Fruit fly (Drosophila melanogaster) whole organism, wandering third instar larva: ENCODE data around the gene mtSSB.

Source experiments
- Abd-B ChIP-seq: fragments of >200 bp; optimal IDR thresholded peaks from 2 replicates; lab custom pipeline; 2017; ENCODE audit warnings: missing biosample characterization, missing genetic modification characterization
- CG32264 ChIP-seq: fragments of 200-800 bp; sonication (Bioruptor generic); optimal IDR thresholded peaks from 2 replicates; lab custom pipeline; 2016; ENCODE audit warnings: missing biosample characterization, missing genetic modification characterization
- CG9705 ChIP-seq: fragments of 200-800 bp; sonication (Bioruptor generic); optimal IDR thresholded peaks from 2 replicates; lab custom pipeline; 2018; ENCODE audit warnings: missing biosample characterization, mild to moderate bottlenecking, missing genetic modification characterization
- CrebA ChIP-seq: fragments of 200-800 bp; sonication (Bioruptor generic); optimal IDR thresholded peaks from 2 replicates; lab custom pipeline; 2016; ENCODE audit warnings: missing biosample characterization, mild to moderate bottlenecking, missing genetic modification characterization, borderline replicate concordance
- Dfd ChIP-seq: fragments of >200 bp; optimal IDR thresholded peaks from 2 replicates; lab custom pipeline; 2017; ENCODE audit warnings: missing biosample characterization, missing genetic modification characterization
- Dif ChIP-seq: fragments of 200-275, 200-300 bp; sonication (Bioruptor generic); optimal IDR thresholded peaks from 2 replicates; lab custom pipeline; 2018; ENCODE audit warnings: missing biosample characterization, missing genetic modification characterization; ENCODE audit not compliant: partially characterized antibody
- GATAd ChIP-seq: sonication (Bioruptor generic); optimal IDR thresholded peaks from 2 replicates; lab custom pipeline; 2016; ENCODE audit warnings: missing biosample characterization, missing genetic modification characterization
- HLH106 ChIP-seq: fragments of 200-800 bp; optimal IDR thresholded peaks from 3 replicates; lab custom pipeline; 2019; ENCODE audit warnings: missing biosample characterization, mild to moderate bottlenecking, missing genetic modification characterization, moderate library complexity
- Hnf4 ChIP-seq: fragments of 200-800 bp; sonication (Bioruptor generic); optimal IDR thresholded peaks from 2 replicates; lab custom pipeline; 2016; ENCODE audit warnings: missing biosample characterization, mild to moderate bottlenecking, missing genetic modification characterization
- Hr78 ChIP-seq: fragments of >200 bp; optimal IDR thresholded peaks from 2 replicates; lab custom pipeline; 2017; ENCODE audit warnings: missing biosample characterization, missing genetic modification characterization
- Hr83 ChIP-seq: fragments of 200-300 bp; sonication (Bioruptor generic); optimal IDR thresholded peaks from 2 replicates; lab custom pipeline; 2016; ENCODE audit warnings: missing biosample characterization, mild to moderate bottlenecking, missing genetic modification characterization, moderate library complexity; ENCODE audit not compliant: poor library complexity, severe bottlenecking
- Jra ChIP-seq: sonication (Bioruptor generic); optimal IDR thresholded peaks from 2 replicates; lab custom pipeline; 2016; ENCODE audit warnings: missing biosample characterization, missing genetic modification characterization
- Mio ChIP-seq: sonication (Bioruptor generic); optimal IDR thresholded peaks from 2 replicates; lab custom pipeline; 2016; ENCODE audit warnings: missing biosample characterization, missing genetic modification characterization
- Myc ChIP-seq: fragments of >200 bp; optimal IDR thresholded peaks from 2 replicates; lab custom pipeline; 2017
- N ChIP-seq: fragments of >200 bp; optimal IDR thresholded peaks from 2 replicates; lab custom pipeline; 2018; ENCODE audit warnings: missing biosample characterization, missing external identifiers, missing genetic modification characterization
- OdsH ChIP-seq: fragments of 200-800 bp; sonication (Bioruptor generic); optimal IDR thresholded peaks from 2 replicates; lab custom pipeline; 2016; ENCODE audit warnings: missing biosample characterization, mild to moderate bottlenecking, missing genetic modification characterization
- Rel ChIP-seq, 2 experiments: fragments of 200-800 bp; sonication (Bioruptor generic) in 1 of 2; optimal IDR thresholded peaks; 2 replicates in 1 of 2; 3 replicates in 1 of 2; lab custom pipeline; 2016 to 2019; ENCODE audit warnings: mild to moderate bottlenecking in 2 of 2, missing biosample characterization in 2 of 2, missing genetic modification characterization in 2 of 2, moderate library complexity in 1 of 2
- Sp1 ChIP-seq: fragments of 200-800 bp; sonication (Bioruptor generic); optimal IDR thresholded peaks from 3 replicates; lab custom pipeline; 2019; ENCODE audit warnings: missing biosample characterization, mild to moderate bottlenecking, missing genetic modification characterization, moderate library complexity
- Vsx2 ChIP-seq: fragments of 200-300, 225-300 bp; sonication (Bioruptor generic); optimal IDR thresholded peaks from 2 replicates; lab custom pipeline; 2018; ENCODE audit warnings: missing biosample characterization, missing genetic modification characterization; ENCODE audit not compliant: partially characterized antibody
- br ChIP-seq: fragments of 200-800 bp; sonication (Bioruptor generic); optimal IDR thresholded peaks from 2 replicates; lab custom pipeline; 2016; ENCODE audit warnings: missing biosample characterization, missing genetic modification characterization
- brk ChIP-seq: fragments of 200-800 bp; sonication (Bioruptor generic); optimal IDR thresholded peaks from 2 replicates; lab custom pipeline; 2016; ENCODE audit warnings: missing biosample characterization, mild to moderate bottlenecking, missing genetic modification characterization
- dl ChIP-seq, 2 experiments: fragments of 175-275, 200-275 bp in 1 of 2; fragments of 200-275 bp in 1 of 2; sonication (Bioruptor generic); optimal IDR thresholded peaks; lab custom pipeline; 2018; ENCODE audit warnings: mild to moderate bottlenecking in 2 of 2, missing biosample characterization in 2 of 2, missing genetic modification characterization in 2 of 2, moderate library complexity in 2 of 2; ENCODE audit not compliant: partially characterized antibody in 2 of 2, insufficient read depth in 1 of 2
- dmrt93B ChIP-seq: fragments of 200-800 bp; sonication (Bioruptor generic); optimal IDR thresholded peaks from 2 replicates; lab custom pipeline; 2018; ENCODE audit warnings: missing biosample characterization, mild to moderate bottlenecking, missing genetic modification characterization
- dsf ChIP-seq: sonication (Bioruptor generic); optimal IDR thresholded peaks from 2 replicates; lab custom pipeline; 2016; ENCODE audit warnings: missing biosample characterization, missing genetic modification characterization, borderline replicate concordance
- ey ChIP-seq: fragments of 200-800 bp; sonication (Bioruptor generic); optimal IDR thresholded peaks from 2 replicates; lab custom pipeline; 2016; ENCODE audit warnings: missing biosample characterization, missing genetic modification characterization
- foxo ChIP-seq, 2 experiments: fragments of 200-800 bp; sonication (Bioruptor generic); optimal IDR thresholded peaks; 2 replicates in 1 of 2; 3 replicates in 1 of 2; lab custom pipeline; 2016 to 2017; ENCODE audit warnings: missing biosample characterization in 2 of 2, missing genetic modification characterization in 2 of 2
- fru ChIP-seq: fragments of 200-800 bp; sonication (Bioruptor generic); optimal IDR thresholded peaks from 3 replicates; lab custom pipeline; 2016; ENCODE audit warnings: missing biosample characterization, mild to moderate bottlenecking, missing genetic modification characterization
- h ChIP-seq: fragments of 200-800 bp; sonication (Bioruptor generic); optimal IDR thresholded peaks from 3 replicates; lab custom pipeline; 2016; ENCODE audit warnings: missing biosample characterization, mild to moderate bottlenecking, missing genetic modification characterization
- jim ChIP-seq: fragments of 175-275, 200-325 bp; sonication (Bioruptor generic); optimal IDR thresholded peaks from 2 replicates; lab custom pipeline; 2016; ENCODE audit warnings: missing biosample characterization, mild to moderate bottlenecking, missing genetic modification characterization
- lola ChIP-seq: fragments of >200 bp; optimal IDR thresholded peaks from 2 replicates; lab custom pipeline; 2017; ENCODE audit warnings: missing biosample characterization, missing genetic modification characterization
- psq ChIP-seq: fragments of 200-800 bp; sonication (Bioruptor generic); optimal IDR thresholded peaks from 3 replicates; lab custom pipeline; 2017; ENCODE audit warnings: missing biosample characterization, mild to moderate bottlenecking, missing genetic modification characterization, moderate library complexity
- rgr ChIP-seq: fragments of 200-800 bp; sonication (Bioruptor generic); optimal IDR thresholded peaks from 3 replicates; lab custom pipeline; 2016; ENCODE audit warnings: missing biosample characterization, mild to moderate bottlenecking, missing genetic modification characterization
- sage ChIP-seq: fragments of 200-800 bp; sonication (Bioruptor generic); optimal IDR thresholded peaks from 2 replicates; lab custom pipeline; 2016; ENCODE audit warnings: missing biosample characterization, mild to moderate bottlenecking, missing genetic modification characterization
- sv ChIP-seq: fragments of 200-800 bp; sonication (Bioruptor generic); optimal IDR thresholded peaks from 3 replicates; lab custom pipeline; 2016; ENCODE audit warnings: missing biosample characterization, missing genetic modification characterization
- tai ChIP-seq: sonication (Bioruptor generic); optimal IDR thresholded peaks from 2 replicates; lab custom pipeline; 2016; ENCODE audit warnings: missing biosample characterization, missing genetic modification characterization
- usp ChIP-seq: fragments of >200 bp; optimal IDR thresholded peaks from 2 replicates; lab custom pipeline; 2017; ENCODE audit warnings: missing biosample characterization, missing genetic modification characterization
- woc ChIP-seq: sonication (Bioruptor generic); optimal IDR thresholded peaks from 2 replicates; lab custom pipeline; 2016; ENCODE audit warnings: missing biosample characterization, mild to moderate bottlenecking, missing genetic modification characterization

mtSSB gene

DNA sequence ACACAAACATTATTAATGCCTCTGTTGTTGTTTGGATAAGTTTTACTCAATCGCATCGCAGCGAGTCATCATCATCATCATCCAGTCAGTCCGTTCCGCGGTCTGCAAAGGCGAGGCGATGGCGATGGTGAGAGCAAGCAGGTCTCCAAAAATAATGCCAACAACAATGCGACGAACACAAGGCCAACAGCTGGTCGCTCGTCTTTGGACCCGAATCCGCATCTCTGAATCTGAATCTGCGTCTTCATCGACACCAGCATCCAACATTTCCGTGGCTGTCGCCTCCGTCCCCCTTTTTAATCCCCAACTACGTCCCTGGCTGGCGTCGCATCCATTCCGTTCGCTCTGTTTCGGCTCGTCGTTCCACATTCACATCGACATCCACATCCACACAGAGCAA is 29.2 kb upstream of the mtSSB start:
- TF ChIP-seq fru (GFP tag; lab: Kevin White, UChicago) (no peak), woc (GFP tag; lab: Kevin White, UChicago) (no peak), jim (no peak), lola (GFP tag; lab: Kevin White, UChicago) (no peak), sage (GFP tag; lab: Kevin White, UChicago) (no peak), tai (no peak), usp (no peak), Dif (GFP tag; lab: Kevin White, UChicago) (peak; percentile 51), Vsx2 (GFP tag; lab: Kevin White, UChicago) (no peak), Jra (GFP tag; lab: Kevin White, UChicago) (no peak), Myc (lab: Kevin White, UChicago) (no peak), ey (GFP tag; lab: Kevin White, UChicago) (no peak), dsf (no peak), Sp1 (GFP tag; lab: Kevin White, UChicago) (no peak), Rel (GFP tag; optimal IDR thresholded peaks at IDR 0.05; lab: Kevin White, UChicago) (no peak), Rel (tag; optimal IDR thresholded peaks at IDR 0.05; lab: Kevin White, UChicago) (peak; percentile 4), Hnf4 (GFP tag; lab: Kevin White, UChicago) (peak; percentile 43), CrebA (GFP tag; lab: Kevin White, UChicago) (no peak), rgr (GFP tag; lab: Kevin White, UChicago) (peak; percentile 9), Abd-B (GFP tag; lab: Kevin White, UChicago) (no peak), Hr78 (GFP tag; lab: Kevin White, UChicago) (no peak), psq (GFP tag; lab: Kevin White, UChicago) (peak; percentile 40), dmrt93B (GFP tag; lab: Kevin White, UChicago) (no peak), Dfd (GFP tag; lab: Kevin White, UChicago) (no peak), Hr83 (no peak), OdsH (GFP tag; lab: Kevin White, UChicago) (no peak), dl (GFP tag; optimal IDR thresholded peaks at IDR 0.05; lab: Kevin White, UChicago; ENCODE audit: insufficient read depth in 1 of 2, partially characterized antibody in 2 of 2) (peak in 1 of 2 experiments; percentile 30)
- TF ChIP-seq, all 38 proteins: peak for 6

DNA sequence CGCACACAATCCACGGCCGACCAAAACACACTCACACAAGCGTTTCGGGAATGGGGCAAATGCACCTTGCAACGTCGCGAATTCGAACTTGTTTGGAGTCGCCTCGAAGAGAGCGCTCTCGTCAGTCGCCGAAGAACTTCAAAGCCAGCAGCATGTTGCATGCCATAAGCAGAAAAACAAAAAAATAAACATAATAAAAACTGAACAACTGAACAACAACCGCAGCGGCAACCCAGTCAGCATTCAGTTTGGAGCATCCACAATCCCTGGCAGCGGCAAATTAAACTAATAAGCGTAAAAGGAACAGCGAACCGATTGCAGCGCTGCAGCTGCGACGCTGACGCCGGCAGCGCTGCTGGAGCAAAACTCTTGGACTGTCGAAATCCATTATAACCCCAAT is 27.5 kb upstream of the mtSSB start:
- TF ChIP-seq Dif (GFP tag; lab: Kevin White, UChicago) (peak; percentile 45), brk (GFP tag; lab: Kevin White, UChicago) (peak; percentile 13), Myc (lab: Kevin White, UChicago) (no peak), Jra (GFP tag; lab: Kevin White, UChicago) (peak; percentile 20), Rel (GFP tag; optimal IDR thresholded peaks at IDR 0.05; lab: Kevin White, UChicago) (peak; percentile 7), Rel (tag; optimal IDR thresholded peaks at IDR 0.05; lab: Kevin White, UChicago) (no peak), psq (GFP tag; lab: Kevin White, UChicago) (peak; percentile 15), CrebA (GFP tag; lab: Kevin White, UChicago) (peak; percentile 44), GATAd (GFP tag; lab: Kevin White, UChicago) (no peak)

DNA sequence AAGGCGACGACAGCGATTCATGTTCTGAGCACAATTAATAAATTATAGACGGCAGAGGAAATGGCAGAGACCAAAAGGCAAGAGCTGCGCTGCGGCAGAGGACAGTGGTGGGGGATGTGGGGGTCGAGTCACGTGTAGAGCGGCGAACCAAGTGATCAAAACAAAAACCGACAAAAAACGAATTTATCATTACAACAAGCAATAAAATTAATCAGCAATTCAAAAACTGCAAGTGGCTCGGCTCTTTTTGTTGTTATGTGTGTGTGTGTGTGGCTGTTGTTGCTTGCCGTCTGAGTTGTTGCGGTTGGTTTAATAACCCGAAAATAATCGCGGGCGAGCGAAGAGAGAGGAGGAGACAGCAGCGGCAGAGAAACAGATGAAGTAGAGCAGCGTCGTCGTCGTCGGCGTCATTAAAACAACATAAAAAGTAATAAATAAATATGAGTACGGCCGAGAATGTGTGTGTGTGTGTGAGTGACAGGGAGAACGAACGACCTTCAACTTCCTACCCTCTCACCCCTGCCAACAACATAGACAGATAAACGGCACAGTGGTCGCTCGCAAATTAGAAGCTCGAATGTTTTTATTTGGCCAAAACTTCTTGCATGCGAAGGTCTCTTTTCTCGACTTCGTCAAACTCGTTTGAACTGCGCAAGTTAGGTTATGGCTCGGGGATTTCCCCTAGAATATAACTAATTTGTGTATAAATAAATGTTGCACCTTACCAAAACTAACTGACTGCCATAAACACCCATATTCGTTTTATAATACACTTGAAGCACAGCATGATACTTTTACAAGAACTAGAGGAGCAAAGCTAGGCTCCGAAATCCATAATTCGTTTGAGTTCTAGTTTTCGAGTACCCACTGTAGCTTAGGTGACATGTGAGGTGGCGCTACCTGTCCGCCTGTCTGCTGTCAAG is 26.6 kb upstream of the mtSSB start:
- TF ChIP-seq Mio (GFP tag; lab: Kevin White, UChicago) = no peak
- TF ChIP-seq HLH106 (tag; lab: Kevin White, UChicago) = peak; percentile 66
- TF ChIP-seq h (GFP tag; lab: Kevin White, UChicago) = peak; percentile 73
- TF ChIP-seq Abd-B (GFP tag; lab: Kevin White, UChicago) = no peak
- TF ChIP-seq brk (GFP tag; lab: Kevin White, UChicago) = peak; percentile 41
- peak; percentile 78 for TF ChIP-seq fru (GFP tag; lab: Kevin White, UChicago)
- TF ChIP-seq sv (GFP tag; lab: Kevin White, UChicago) = peak; percentile 74
- TF ChIP-seq psq (GFP tag; lab: Kevin White, UChicago) = peak; percentile 99
- no peak for TF ChIP-seq Hnf4 (GFP tag; lab: Kevin White, UChicago)
- TF ChIP-seq Myc (lab: Kevin White, UChicago) = no peak
- TF ChIP-seq sage (GFP tag; lab: Kevin White, UChicago) = no peak
- TF ChIP-seq Dif (GFP tag; lab: Kevin White, UChicago) = no peak
- peak; percentile 76 for TF ChIP-seq ey (GFP tag; lab: Kevin White, UChicago)
- TF ChIP-seq usp = no peak
- peak; percentile 51 for TF ChIP-seq Rel (GFP tag; optimal IDR thresholded peaks at IDR 0.05; lab: Kevin White, UChicago)
- TF ChIP-seq Rel (tag; optimal IDR thresholded peaks at IDR 0.05; lab: Kevin White, UChicago) = peak; percentile 64
- peak; percentile 57 for TF ChIP-seq rgr (GFP tag; lab: Kevin White, UChicago)
- TF ChIP-seq OdsH (GFP tag; lab: Kevin White, UChicago) = peak; percentile 58
- peak; percentile 43 for TF ChIP-seq Sp1 (GFP tag; lab: Kevin White, UChicago)
- no peak for TF ChIP-seq Jra (GFP tag; lab: Kevin White, UChicago)
- peak; percentile 52 for TF ChIP-seq dmrt93B (GFP tag; lab: Kevin White, UChicago)
- peak; percentile 65 for TF ChIP-seq woc (GFP tag; lab: Kevin White, UChicago)
- TF ChIP-seq br (GFP tag; lab: Kevin White, UChicago) = peak; percentile 52
- TF ChIP-seq dsf = no peak
- no peak for TF ChIP-seq CG32264 (GFP tag; lab: Kevin White, UChicago)
- TF ChIP-seq foxo (GFP tag; optimal IDR thresholded peaks at IDR 0.05; lab: Kevin White, UChicago) = peak in 1 of 2 experiments; percentile 75
- TF ChIP-seq Hr78 (GFP tag; lab: Kevin White, UChicago) = no peak
- no peak for TF ChIP-seq dl (GFP tag; optimal IDR thresholded peaks at IDR 0.05; lab: Kevin White, UChicago; ENCODE audit: insufficient read depth in 1 of 2, partially characterized antibody in 2 of 2)
- TF ChIP-seq CG9705 (GFP tag; lab: Kevin White, UChicago) = peak; percentile 26
- TF ChIP-seq GATAd (GFP tag; lab: Kevin White, UChicago) = no peak
- TF ChIP-seq Hr83 = peak; percentile 32
- TF ChIP-seq N = no peak
- TF ChIP-seq lola (GFP tag; lab: Kevin White, UChicago) = no peak
